Worm (Caenorhabditis elegans) whole organism, midembryonic: ENCODE measurements around the gene asp-16.

Experiments used
- T22C8.4 ChIP-seq: fragments of 200-800 bp; sonication (Bioruptor generic); IDR thresholded peaks from 2 replicates; pipeline ENCODE4 v1.3.6; 2022; ENCODE audit warnings: missing genetic modification characterization, missing compliant biosample characterization
- cog-1 ChIP-seq: sonication (generic microtip); optimal IDR thresholded peaks from 2 replicates; lab custom pipeline; 2016; ENCODE audit warnings: missing genetic modification characterization, missing compliant biosample characterization
- flt-1 ChIP-seq: fragments of 200-800 bp; sonication (Bioruptor generic); IDR thresholded peaks from 2 replicates; pipeline ENCODE4 v1.3.6; 2022; ENCODE audit warnings: missing genetic modification characterization, missing compliant biosample characterization
- klf-2 ChIP-seq: fragments of 200-800 bp; sonication (Bioruptor generic); conservative IDR thresholded peaks from 2 replicates; pipeline ENCODE4 v1.3.6; 2022; ENCODE audit warnings: missing genetic modification reagents, missing genetic modification characterization, missing compliant biosample characterization
- med-1 ChIP-seq: sonication (generic microtip); optimal IDR thresholded peaks from 2 replicates; lab custom pipeline; 2017; ENCODE audit warnings: missing genetic modification characterization, mild to moderate bottlenecking, missing compliant biosample characterization, antibody characterized with exemption, missing genetic modification reagents; ENCODE audit not compliant: insufficient read depth
- ref-1 ChIP-seq: fragments of 200-800 bp; sonication (Bioruptor generic); conservative IDR thresholded peaks from 2 replicates; pipeline ENCODE4 v1.3.6; 2022; ENCODE audit warnings: missing genetic modification reagents, missing genetic modification characterization, missing compliant biosample characterization
- tab-1 ChIP-seq: fragments of 200-800 bp; sonication (Bioruptor generic); IDR thresholded peaks from 2 replicates; pipeline ENCODE4 v1.3.6; 2022; ENCODE audit warnings: missing genetic modification characterization, missing compliant biosample characterization
- ztf-23 ChIP-seq: fragments of 200-800 bp; sonication (Bioruptor generic); IDR thresholded peaks from 2 replicates; pipeline ENCODE4 v1.3.6; 2022; ENCODE audit warnings: missing genetic modification reagents, missing genetic modification characterization, missing compliant biosample characterization
- ztf-29 ChIP-seq: fragments of 200-800 bp; sonication (Bioruptor generic); IDR thresholded peaks from 2 replicates; pipeline ENCODE4 v1.3.6; 2022; ENCODE audit warnings: missing genetic modification reagents, missing genetic modification characterization, missing compliant biosample characterization

asp-16 gene

ce11 chrV:19059873-19060272 lies 17.5 kb upstream of the asp-16 start, which contains the start of gene twk-46:
TSS of gene twk-46 (plus strand) at chrV:19060173.
- TF ChIP-seq T22C8.4 (GFP tag; lab: Robert Waterston, UW) (no peak), med-1 (GFP tag; lab: Kevin White, UChicago) (no peak), tab-1 (GFP tag; lab: Robert Waterston, UW) (no peak), cog-1 (tag; lab: Kevin White, UChicago) (no peak), ref-1 (GFP tag; lab: Robert Waterston, UW) (no peak), ztf-23 (GFP tag; lab: Robert Waterston, UW) (no peak)

DNA sequence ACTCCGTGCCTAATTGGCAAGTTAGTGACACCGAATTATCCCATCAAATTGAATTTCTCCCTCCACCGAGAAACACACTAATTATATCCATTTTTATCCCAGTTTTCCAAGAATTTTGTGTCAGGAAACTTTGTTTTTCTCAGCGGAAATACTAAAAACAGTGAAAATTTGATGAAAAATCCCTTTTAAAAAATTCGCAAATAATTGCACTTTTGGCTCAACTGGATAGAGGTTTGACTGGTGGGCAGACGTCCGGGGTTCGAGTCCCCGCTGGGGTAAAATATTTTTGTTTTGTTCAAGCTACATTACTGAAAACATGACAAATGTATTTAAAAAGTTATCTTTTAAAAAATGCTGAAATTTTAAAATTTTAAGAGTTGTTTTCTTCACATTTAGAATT lies 15.7 kb upstream of the asp-16 start:
- TF ChIP-seq med-1 (GFP tag; lab: Kevin White, UChicago) (no peak), tab-1 (GFP tag; lab: Robert Waterston, UW) (no peak), klf-2 (no peak), T22C8.4 (GFP tag; lab: Robert Waterston, UW) (no peak), cog-1 (tag; lab: Kevin White, UChicago) (no peak), ztf-23 (GFP tag; lab: Robert Waterston, UW) (no peak), flt-1 (GFP tag; lab: Robert Waterston, UW) (no peak), ztf-29 (GFP tag; lab: Robert Waterston, UW) (no peak), ref-1 (GFP tag; lab: Robert Waterston, UW) (no peak)

ce11 chrV:19057602-19058001 lies 15.2 kb upstream of the asp-16 start:
- TF ChIP-seq cog-1 (tag; lab: Kevin White, UChicago), result no peak
- TF ChIP-seq tab-1 (GFP tag; lab: Robert Waterston, UW), result no peak
- TF ChIP-seq klf-2, result no peak
- no peak for TF ChIP-seq ztf-29 (GFP tag; lab: Robert Waterston, UW)
- TF ChIP-seq flt-1 (GFP tag; lab: Robert Waterston, UW), result no peak
- no peak for TF ChIP-seq med-1 (GFP tag; lab: Kevin White, UChicago)
- TF ChIP-seq ztf-23 (GFP tag; lab: Robert Waterston, UW), result no peak
- no peak for TF ChIP-seq T22C8.4 (GFP tag; lab: Robert Waterston, UW)
- TF ChIP-seq ref-1 (GFP tag; lab: Robert Waterston, UW), result no peak

DNA sequence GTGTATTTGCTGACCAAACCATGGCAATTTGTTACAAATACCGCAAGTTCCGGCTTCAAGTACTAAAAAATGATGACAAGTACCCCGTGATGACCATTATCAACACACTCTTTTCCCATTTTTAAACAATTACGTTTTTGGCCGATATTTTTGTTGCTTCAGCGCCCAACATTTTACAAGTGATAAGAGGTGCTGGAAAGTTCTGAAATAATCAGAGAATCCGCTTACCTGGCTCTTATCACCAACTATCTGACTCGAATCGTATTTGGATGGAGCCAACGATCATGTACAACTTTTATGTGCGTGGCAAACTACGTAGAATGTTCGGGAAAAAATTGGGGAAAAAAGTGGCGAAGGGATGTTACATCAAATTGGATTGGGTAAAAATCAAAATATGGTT lies 10.9 kb upstream of the asp-16 start:
- no peak for TF ChIP-seq cog-1 (tag; lab: Kevin White, UChicago)
- no peak for TF ChIP-seq T22C8.4 (GFP tag; lab: Robert Waterston, UW)
- no peak for TF ChIP-seq med-1 (GFP tag; lab: Kevin White, UChicago)
- no peak for TF ChIP-seq ztf-29 (GFP tag; lab: Robert Waterston, UW)
- no peak for TF ChIP-seq ztf-23 (GFP tag; lab: Robert Waterston, UW)
- no peak for TF ChIP-seq ref-1 (GFP tag; lab: Robert Waterston, UW)
- no peak for TF ChIP-seq tab-1 (GFP tag; lab: Robert Waterston, UW)
- no peak for TF ChIP-seq klf-2
- TF ChIP-seq flt-1 (GFP tag; lab: Robert Waterston, UW), result no peak

DNA sequence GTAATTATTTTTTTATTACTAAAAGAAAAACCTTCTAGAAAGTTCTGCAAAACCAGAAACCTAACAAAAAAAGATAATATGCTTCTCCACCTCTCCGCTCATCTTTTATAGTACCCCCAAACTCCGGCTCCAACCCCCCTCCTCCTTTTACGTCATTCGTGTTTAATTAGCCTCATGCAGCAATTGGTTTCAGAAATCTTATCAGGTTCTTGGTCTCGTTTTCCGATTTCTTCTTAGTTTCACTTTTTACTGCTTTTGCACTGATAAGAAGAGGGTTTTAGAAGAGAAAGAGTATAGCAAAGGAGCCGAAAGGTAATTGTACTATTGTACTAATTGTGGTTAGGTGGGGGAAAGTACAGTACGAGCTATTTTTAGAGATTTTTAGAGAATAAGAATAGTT lies 9.0 kb upstream of the asp-16 start:
- TF ChIP-seq T22C8.4 (GFP tag; lab: Robert Waterston, UW) (no peak), flt-1 (GFP tag; lab: Robert Waterston, UW) (no peak), cog-1 (tag; lab: Kevin White, UChicago) (no peak), ref-1 (GFP tag; lab: Robert Waterston, UW) (no peak), med-1 (GFP tag; lab: Kevin White, UChicago) (no peak), ztf-29 (GFP tag; lab: Robert Waterston, UW) (no peak), tab-1 (GFP tag; lab: Robert Waterston, UW) (no peak), klf-2 (no peak), ztf-23 (GFP tag; lab: Robert Waterston, UW) (no peak)

DNA sequence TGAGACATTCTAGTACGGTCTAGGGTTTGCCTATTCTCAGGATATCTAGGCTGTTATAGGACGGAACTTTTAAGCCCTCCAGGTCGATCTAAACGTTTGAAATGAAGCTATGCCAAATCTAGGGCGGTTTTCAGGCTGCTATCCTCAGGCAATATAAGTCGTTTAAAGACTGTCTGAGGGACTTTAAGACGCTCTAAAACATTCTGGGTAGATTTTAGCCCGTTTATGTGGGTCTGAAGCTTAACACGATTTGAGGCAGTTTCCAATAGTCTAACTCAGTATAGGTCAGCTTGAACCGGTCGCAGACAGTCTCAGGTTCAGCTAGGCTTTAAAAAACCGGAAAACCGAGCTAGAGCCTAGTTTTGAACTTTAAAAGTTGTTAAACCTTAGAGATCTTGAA lies 8.5 kb upstream of the asp-16 start:
- TF ChIP-seq cog-1 (tag; lab: Kevin White, UChicago) (no peak), tab-1 (GFP tag; lab: Robert Waterston, UW) (no peak), med-1 (GFP tag; lab: Kevin White, UChicago) (no peak), ztf-29 (GFP tag; lab: Robert Waterston, UW) (no peak), T22C8.4 (GFP tag; lab: Robert Waterston, UW) (no peak), ref-1 (GFP tag; lab: Robert Waterston, UW) (no peak), klf-2 (no peak), flt-1 (GFP tag; lab: Robert Waterston, UW) (no peak), ztf-23 (GFP tag; lab: Robert Waterston, UW) (no peak)

ce11 chrV:19050438-19050837 lies 8.0 kb upstream of the asp-16 start, which contains the start of gene asp-1:
TSS of gene asp-1 (minus strand) at chrV:19050752.
- TF ChIP-seq flt-1 (GFP tag; lab: Robert Waterston, UW), result no peak
- TF ChIP-seq ref-1 (GFP tag; lab: Robert Waterston, UW), result no peak
- TF ChIP-seq med-1 (GFP tag; lab: Kevin White, UChicago), result no peak
- TF ChIP-seq klf-2, result no peak
- no peak for TF ChIP-seq ztf-23 (GFP tag; lab: Robert Waterston, UW)
- no peak for TF ChIP-seq cog-1 (tag; lab: Kevin White, UChicago)
- no peak for TF ChIP-seq tab-1 (GFP tag; lab: Robert Waterston, UW)
- no peak for TF ChIP-seq ztf-29 (GFP tag; lab: Robert Waterston, UW)
- no peak for TF ChIP-seq T22C8.4 (GFP tag; lab: Robert Waterston, UW)

DNA sequence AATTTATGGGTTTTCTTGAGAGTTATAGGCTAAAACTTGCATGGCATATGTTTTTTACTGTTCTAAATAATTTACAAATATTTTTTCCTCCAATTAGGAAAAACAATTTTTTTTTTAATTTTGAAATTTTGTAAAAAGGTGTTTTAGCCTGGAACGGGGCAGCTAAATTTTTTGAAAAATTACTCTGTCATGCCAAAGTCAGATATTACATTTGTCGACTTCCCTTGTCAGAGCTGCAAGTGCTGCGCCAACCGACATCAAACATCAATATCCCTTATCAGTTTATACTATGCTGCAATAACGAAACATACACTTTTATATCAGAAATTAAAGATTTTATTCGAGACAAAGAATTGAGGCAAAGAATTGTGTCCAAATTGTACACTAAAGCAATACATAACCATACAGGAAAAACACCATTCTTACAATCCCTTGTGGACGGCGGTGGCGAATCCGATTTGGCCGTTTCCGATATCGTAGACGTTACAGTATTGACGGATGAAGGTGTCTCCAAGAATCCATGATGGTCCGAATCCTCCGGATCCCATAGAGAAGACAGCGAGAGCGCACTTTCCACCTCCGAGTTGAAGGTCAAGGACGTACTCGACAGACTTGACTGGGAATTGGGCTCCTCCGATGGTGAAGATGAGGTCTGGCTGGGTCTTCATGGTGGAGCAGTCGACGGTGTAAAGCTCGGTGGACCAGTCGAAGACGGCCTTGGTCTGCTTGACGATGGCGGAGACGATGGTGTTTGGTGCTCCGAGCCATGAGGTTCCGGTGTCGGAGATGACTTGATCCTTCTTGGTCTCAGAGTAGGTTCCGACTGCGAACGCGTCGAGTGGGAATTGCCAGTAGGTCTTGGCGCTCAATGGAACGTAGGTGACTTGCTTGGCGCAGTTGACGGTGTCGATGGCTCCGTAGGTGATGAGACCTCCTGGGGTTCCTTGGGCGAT lies 7.0 kb upstream of the asp-16 start:
- TF ChIP-seq ref-1 (GFP tag; lab: Robert Waterston, UW) (no peak), tab-1 (GFP tag; lab: Robert Waterston, UW) (0 out of 2 replicates have a peak, but pooled peaks have one; percentile 18)

ce11 chrV:19047442-19047841 lies 5.0 kb upstream of the asp-16 start:
- TF ChIP-seq tab-1 (GFP tag; lab: Robert Waterston, UW), result no peak
- no peak for TF ChIP-seq med-1 (GFP tag; lab: Kevin White, UChicago)
- no peak for TF ChIP-seq klf-2
- no peak for TF ChIP-seq T22C8.4 (GFP tag; lab: Robert Waterston, UW)
- TF ChIP-seq ztf-29 (GFP tag; lab: Robert Waterston, UW), result no peak
- no peak for TF ChIP-seq flt-1 (GFP tag; lab: Robert Waterston, UW)
